Worm (Caenorhabditis elegans) whole organism, L4 larva: ENCODE results near the gene tmem-184.

Experiments used
- F37D6.2 ChIP-seq: sonication (generic microtip); optimal IDR thresholded peaks from 2 replicates; lab custom pipeline; 2016; ENCODE audit warnings: mild to moderate bottlenecking, missing genetic modification characterization, missing compliant biosample characterization
- T26A8.4 ChIP-seq: fragments of 200-800 bp; sonication (Bioruptor generic); IDR thresholded peaks from 2 replicates; pipeline ENCODE4 v1.3.6; 2022; ENCODE audit warnings: missing genetic modification characterization, missing compliant biosample characterization
- Y48G9A.11 ChIP-seq: fragments of 200-800 bp; sonication (Bioruptor generic); IDR thresholded peaks from 2 replicates; pipeline ENCODE4 v1.3.6; 2022; ENCODE audit warnings: missing genetic modification reagents, missing genetic modification characterization, missing compliant biosample characterization
- ZK337.2 ChIP-seq: fragments of 200-800 bp; sonication (Bioruptor generic); IDR thresholded peaks from 2 replicates; pipeline ENCODE4 v1.3.6; 2022; ENCODE audit warnings: missing genetic modification reagents, missing genetic modification characterization, missing compliant biosample characterization
- aha-1 ChIP-seq: fragments of 150-350 bp; peaks from one replicate; lab custom pipeline; 2014; ENCODE audit warnings: missing biosample characterization, missing genetic modification characterization
- ceh-20 ChIP-seq: fragments of 200-800 bp; sonication (Bioruptor generic); IDR thresholded peaks from 2 replicates; pipeline ENCODE4 v1.3.6; 2022; ENCODE audit warnings: missing genetic modification reagents, missing genetic modification characterization, missing compliant biosample characterization
- ceh-28 ChIP-seq: fragments of 150-350 bp; optimal IDR thresholded peaks from 2 replicates; lab custom pipeline; 2014; ENCODE audit warnings: missing biosample characterization, missing genetic modification reagents, missing genetic modification characterization
- ceh-32 ChIP-seq: sonication (generic microtip); optimal IDR thresholded peaks from 2 replicates; lab custom pipeline; 2016; ENCODE audit warnings: mild to moderate bottlenecking, missing genetic modification characterization, missing compliant biosample characterization; ENCODE audit not compliant: poor library complexity
- ceh-44 ChIP-seq: fragments of 200-800 bp; sonication (Bioruptor generic); IDR thresholded peaks from 2 replicates; pipeline ENCODE4 v1.3.6; 2022; ENCODE audit warnings: missing genetic modification reagents, missing genetic modification characterization, missing compliant biosample characterization
- ceh-62 ChIP-seq: sonication (generic microtip); optimal IDR thresholded peaks from 2 replicates; lab custom pipeline; 2017; ENCODE audit warnings: missing biosample characterization, missing genetic modification characterization
- daf-12 ChIP-seq: fragments of 150-350 bp; optimal IDR thresholded peaks from 2 replicates; lab custom pipeline; 2014; ENCODE audit warnings: missing biosample characterization, missing genetic modification reagents, missing genetic modification characterization
- dmd-6 ChIP-seq: fragments of 200-800 bp; sonication (Bioruptor generic); IDR thresholded peaks from 2 replicates; pipeline ENCODE4 v1.3.6; 2022; ENCODE audit warnings: missing genetic modification reagents, missing genetic modification characterization, missing compliant biosample characterization
- dmd-9 ChIP-seq: fragments of 200-800 bp; sonication (Bioruptor generic); IDR thresholded peaks from 2 replicates; pipeline ENCODE4 v1.3.6; 2022; ENCODE audit warnings: missing genetic modification reagents, missing genetic modification characterization, missing compliant biosample characterization
- dve-1 ChIP-seq: sonication (generic microtip); optimal IDR thresholded peaks from 2 replicates; lab custom pipeline; 2017; ENCODE audit warnings: antibody characterized with exemption, mild to moderate bottlenecking, missing genetic modification characterization, missing compliant biosample characterization; ENCODE audit not compliant: insufficient read depth
- fkh-10 ChIP-seq: fragments of 150-350 bp; optimal IDR thresholded peaks from 2 replicates; lab custom pipeline; 2014; ENCODE audit warnings: missing biosample characterization, missing genetic modification reagents, missing genetic modification characterization
- hlh-11 ChIP-seq: fragments of 200-800 bp; sonication (Bioruptor generic); optimal IDR thresholded peaks from 2 replicates; lab custom pipeline; 2018; ENCODE audit warnings: mild to moderate bottlenecking, missing genetic modification characterization, missing compliant biosample characterization
- hlh-30 ChIP-seq: sonication (generic microtip); optimal IDR thresholded peaks from 2 replicates; lab custom pipeline; 2017; ENCODE audit warnings: antibody characterized with exemption, mild to moderate bottlenecking, missing genetic modification characterization, missing compliant biosample characterization; ENCODE audit not compliant: insufficient read depth
- hmg-1.1 ChIP-seq: fragments of 200-800 bp; sonication (Bioruptor generic); IDR thresholded peaks from 2 replicates; pipeline ENCODE4 v1.3.6; 2022; ENCODE audit warnings: missing genetic modification reagents, missing genetic modification characterization, missing compliant biosample characterization
- lin-39 ChIP-seq: fragments of 150-350 bp; optimal IDR thresholded peaks from 2 replicates; lab custom pipeline; 2014; ENCODE audit warnings: missing biosample characterization, missing genetic modification reagents, missing genetic modification characterization
- madf-5 ChIP-seq, 2 experiments: fragments of 200-800 bp; sonication (Bioruptor generic); IDR thresholded peaks; 2 replicates each; pipeline ENCODE4 v1.3.6; 2022; ENCODE audit warnings: missing compliant biosample characterization in 2 of 2, missing genetic modification characterization in 2 of 2
- mdl-1 ChIP-seq, 2 experiments: fragments of 150-350 bp in 1 of 2; sonication (generic microtip) in 1 of 2; optimal IDR thresholded peaks; 2 replicates each; lab custom pipeline; 2014 to 2017; ENCODE audit warnings: missing biosample characterization in 2 of 2, missing genetic modification characterization in 2 of 2
- mdt-29 ChIP-seq: fragments of 200-800 bp; sonication (Bioruptor generic); IDR thresholded peaks from 2 replicates; pipeline ENCODE4 v1.3.6; 2022; ENCODE audit warnings: missing genetic modification reagents, missing genetic modification characterization, missing compliant biosample characterization
- mep-1 ChIP-seq: fragments of 150-350 bp; sonication (generic microtip); optimal IDR thresholded peaks from 3 replicates; lab custom pipeline; 2014; ENCODE audit warnings: missing biosample characterization, missing genetic modification characterization
- mxl-2 ChIP-seq: fragments of 200-800 bp; sonication (Bioruptor generic); conservative IDR thresholded peaks from 2 replicates; pipeline ENCODE4 v1.3.6; 2022; ENCODE audit warnings: missing genetic modification reagents, missing genetic modification characterization, missing compliant biosample characterization
- mxl-3 ChIP-seq: fragments of 200-800 bp; sonication (Bioruptor generic); optimal IDR thresholded peaks from 2 replicates; lab custom pipeline; 2018; ENCODE audit warnings: mild to moderate bottlenecking, missing genetic modification characterization, missing compliant biosample characterization
- nhr-237 ChIP-seq: sonication (generic microtip); optimal IDR thresholded peaks from 2 replicates; lab custom pipeline; 2017; ENCODE audit warnings: missing biosample characterization, missing genetic modification characterization
- nhr-25 ChIP-seq: sonication (generic microtip); optimal IDR thresholded peaks from 2 replicates; lab custom pipeline; 2017; ENCODE audit warnings: missing genetic modification characterization, mild to moderate bottlenecking, missing compliant biosample characterization, antibody characterized with exemption, moderate library complexity, borderline replicate concordance; ENCODE audit not compliant: insufficient read depth
- nhr-28 ChIP-seq: fragments of 150-350 bp; optimal IDR thresholded peaks from 2 replicates; lab custom pipeline; 2014; ENCODE audit warnings: missing biosample characterization, missing genetic modification characterization
- nhr-48 ChIP-seq: sonication (generic microtip); optimal IDR thresholded peaks from 2 replicates; lab custom pipeline; 2016; ENCODE audit warnings: mild to moderate bottlenecking, missing genetic modification characterization, missing compliant biosample characterization
- pha-4 ChIP-seq, 2 experiments: fragments of 150-350 bp in 1 of 2; fragments of 200-800 bp in 1 of 2; sonication (Bioruptor generic) in 1 of 2; IDR thresholded peaks in 1 of 2; optimal IDR thresholded peaks in 1 of 2; 2 replicates each; pipeline versions ENCODE4 v1.3.6 to Lab custom; 2014 to 2022; ENCODE audit warnings: missing genetic modification characterization in 2 of 2, missing genetic modification reagents in 2 of 2, missing biosample characterization in 1 of 2, missing compliant biosample characterization in 1 of 2
- sdz-12 ChIP-seq: fragments of 200-800 bp; sonication (Bioruptor generic); optimal IDR thresholded peaks from 2 replicates; lab custom pipeline; 2018; ENCODE audit warnings: mild to moderate bottlenecking, missing genetic modification characterization, missing compliant biosample characterization
- set-16 ChIP-seq: fragments of 200-800 bp; sonication (Bioruptor generic); IDR thresholded peaks from 2 replicates; pipeline ENCODE4 v1.3.6; 2022; ENCODE audit warnings: missing genetic modification reagents, missing genetic modification characterization, missing compliant biosample characterization
- snpc-1.2 ChIP-seq: fragments of 200-800 bp; sonication (Bioruptor generic); IDR thresholded peaks from 2 replicates; pipeline ENCODE4 v1.3.6; 2022; ENCODE audit warnings: missing genetic modification reagents, missing genetic modification characterization, missing compliant biosample characterization
- snpc-4 ChIP-seq: fragments of 150-350 bp; optimal IDR thresholded peaks from 2 replicates; lab custom pipeline; 2014; ENCODE audit warnings: missing biosample characterization, missing genetic modification characterization
- tag-97 ChIP-seq: fragments of 200-800 bp; sonication (Bioruptor generic); IDR thresholded peaks from 2 replicates; pipeline ENCODE4 v1.3.6; 2022; ENCODE audit warnings: missing genetic modification characterization, missing compliant biosample characterization
- tra-1 ChIP-seq: fragments of 200-800 bp; sonication (Bioruptor generic); IDR thresholded peaks from 2 replicates; pipeline ENCODE4 v1.3.6; 2022; ENCODE audit warnings: missing genetic modification reagents, missing genetic modification characterization, missing compliant biosample characterization
- unc-62 ChIP-seq, 3 experiments: fragments of 150-350 bp in 1 of 3; sonication (generic microtip); optimal IDR thresholded peaks in 2 of 3; peaks in 1 of 3; 1 replicate in 1 of 3; 2 replicates in 2 of 3; lab custom pipeline; 2014 to 2017; ENCODE audit warnings: missing biosample characterization in 3 of 3, missing genetic modification characterization in 3 of 3, missing genetic modification reagents in 3 of 3, missing genotype in 1 of 3
- vab-7 ChIP-seq: fragments of 200-800 bp; sonication (Bioruptor generic); IDR thresholded peaks from 2 replicates; pipeline ENCODE4 v1.3.6; 2022; ENCODE audit warnings: missing genetic modification reagents, missing genetic modification characterization, missing compliant biosample characterization
- zfp-2 ChIP-seq: sonication (generic microtip); optimal IDR thresholded peaks from 2 replicates; lab custom pipeline; 2016; ENCODE audit warnings: mild to moderate bottlenecking, missing genetic modification characterization, missing compliant biosample characterization

The tmem-184 gene

ce11 chrX:14717782-14718181 is 11.1 kb upstream of the tmem-184 start:
- 0 out of 4 replicates have a peak, but pooled peaks of 1 of the 2 experiments have one; percentile 16 for TF ChIP-seq madf-5 (GFP tag; IDR thresholded peaks at IDR 0.05; lab: Robert Waterston, UW)
- no peak for TF ChIP-seq tag-97

DNA sequence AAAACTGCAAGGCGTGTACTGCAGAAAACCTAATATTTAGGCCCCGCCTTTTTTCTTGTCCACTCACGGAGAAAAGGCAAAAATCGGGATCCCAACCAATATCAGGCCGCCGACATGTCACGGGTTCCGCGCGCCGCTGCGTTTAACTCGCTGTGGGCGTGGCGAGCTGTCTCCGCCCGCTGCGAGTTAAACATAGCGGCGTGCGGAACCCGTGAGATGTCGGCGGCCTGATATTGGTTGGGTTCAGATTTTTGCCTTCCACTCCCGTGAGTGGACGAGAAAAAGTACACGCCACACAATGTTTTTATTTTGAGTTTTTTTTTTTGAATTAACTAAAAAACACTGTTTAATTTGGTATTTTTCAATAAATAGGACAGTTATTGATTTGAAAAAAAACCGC is 8.8 kb upstream of the tmem-184 start:
- TF ChIP-seq set-16 (GFP tag; lab: Robert Waterston, UW) = peak; percentile 65
- TF ChIP-seq fkh-10 = no peak

- peak; percentile 45 for TF ChIP-seq aha-1
- TF ChIP-seq unc-62 (GFP tag; optimal IDR thresholded peaks at IDR 0.05 in 1 of 2; lab: Kevin White, UChicago) = peak in 1 of 2 experiments; percentile 54
- no peak for TF ChIP-seq unc-62 (tag; optimal IDR thresholded peaks at IDR 0.05; lab: Kevin White, UChicago)
- TF ChIP-seq nhr-28 (tag; lab: Kevin White, UChicago) = peak; percentile 2
- no peak for TF ChIP-seq nhr-48
- peak; percentile 23 for TF ChIP-seq hlh-11 (tag; lab: Kevin White, UChicago)
- no peak for TF ChIP-seq mdt-29 (GFP tag; lab: Robert Waterston, UW)
- no peak for TF ChIP-seq daf-12 (tag; lab: Kevin White, UChicago)
- TF ChIP-seq nhr-237 (tag; lab: Kevin White, UChicago) = no peak
- TF ChIP-seq ceh-28 (tag; lab: Kevin White, UChicago) = peak; percentile 57
- TF ChIP-seq mep-1 = peak; percentile 15
- TF ChIP-seq hmg-1.1 (GFP tag; lab: Robert Waterston, UW) = 0 out of 2 replicates have a peak, but pooled peaks have one; percentile 21
- peak; percentile 6 for TF ChIP-seq mxl-3 (GFP tag; lab: Kevin White, UChicago)
- no peak for TF ChIP-seq madf-5 (GFP tag; IDR thresholded peaks at IDR 0.05; lab: Robert Waterston, UW)
Observed at ce11 chrX:14711168-14711629, 4.5 kb upstream of the tmem-184 start, which contains the start of gene atrn-1. TSS of gene atrn-1 (plus strand) at chrX:14711579.

- TF ChIP-seq nhr-28 (tag; lab: Kevin White, UChicago) (peak; percentile 23), ceh-20 (GFP tag; lab: Robert Waterston, UW) (no peak), hlh-11 (tag; lab: Kevin White, UChicago) (no peak), mdl-1 (tag; optimal IDR thresholded peaks at IDR 0.05; lab: Kevin White, UChicago) (peak in 1 of 2 experiments; percentile 10), dve-1 (no peak), dmd-6 (GFP tag; lab: Robert Waterston, UW) (peak; percentile 21; the same call in 1 of the 2 replicates)
Observed at ce11 chrX:14709591-14709990, 2.9 kb upstream of the tmem-184 start.

ce11 chrX:14708176-14708642 is 1.5 kb upstream of the tmem-184 start:
- TF ChIP-seq ceh-28 (tag; lab: Kevin White, UChicago) (peak; percentile 90), nhr-48 (peak; percentile 91), sdz-12 (GFP tag; lab: Kevin White, UChicago) (no peak), ceh-44 (GFP tag; lab: Robert Waterston, UW) (peak; percentile 59; the same call in 1 of the 2 replicates), mep-1 (peak; percentile 98), tra-1 (GFP tag; lab: Robert Waterston, UW) (peak; percentile 76), vab-7 (GFP tag; lab: Robert Waterston, UW) (peak; percentile 58; the same call in 1 of the 2 replicates), T26A8.4 (GFP tag; lab: Robert Waterston, UW) (peak; percentile 90), unc-62 (GFP tag; optimal IDR thresholded peaks at IDR 0.05 in 1 of 2; lab: Kevin White, UChicago) (peak in 1 of 2 experiments; percentile 70), unc-62 (tag; optimal IDR thresholded peaks at IDR 0.05; lab: Kevin White, UChicago) (peak; percentile 3), F37D6.2 (tag; lab: Kevin White, UChicago) (peak; percentile 92), Y48G9A.11 (GFP tag; lab: Robert Waterston, UW) (no peak), pha-4 (GFP tag; IDR thresholded peaks at IDR 0.05; lab: Robert Waterston, UW) (peak; percentile 88), pha-4 (tag; optimal IDR thresholded peaks at IDR 0.05; lab: Kevin White, UChicago) (no peak), ZK337.2 (GFP tag; lab: Robert Waterston, UW) (0 out of 2 replicates have a peak, but pooled peaks have one; percentile 44), snpc-1.2 (0 out of 2 replicates have a peak, but pooled peaks have one; percentile 24), snpc-4 (tag; lab: Kevin White, UChicago) (peak; percentile 58), nhr-25 (peak; percentile 91), ceh-62 (no peak), ceh-32 (peak; percentile 41), mxl-2 (GFP tag; lab: Robert Waterston, UW) (0 out of 2 replicates have a peak, but pooled peaks have one; percentile 37), lin-39 (tag; lab: Kevin White, UChicago) (no peak), zfp-2 (tag; lab: Kevin White, UChicago) (peak; percentile 58), dmd-9 (GFP tag; lab: Robert Waterston, UW) (0 out of 2 replicates have a peak, but pooled peaks have one; percentile 65), nhr-237 (tag; lab: Kevin White, UChicago) (peak; percentile 45), hlh-30 (tag; lab: Kevin White, UChicago) (peak; percentile 89), mdl-1 (tag; optimal IDR thresholded peaks at IDR 0.05; lab: Kevin White, UChicago) (peak; percentile 90 to 91)
